Worm (Caenorhabditis elegans) whole organism, midembryonic: ENCODE measurements around the gene ubq-2.

Experiments
- T22C8.4 ChIP-seq: fragments of 200-800 bp; sonication (Bioruptor generic); IDR thresholded peaks from 2 replicates; pipeline ENCODE4 v1.3.6; 2022; ENCODE audit warnings: missing genetic modification characterization, missing compliant biosample characterization
- cog-1 ChIP-seq: sonication (generic microtip); optimal IDR thresholded peaks from 2 replicates; lab custom pipeline; 2016; ENCODE audit warnings: missing genetic modification characterization, missing compliant biosample characterization
- flt-1 ChIP-seq: fragments of 200-800 bp; sonication (Bioruptor generic); IDR thresholded peaks from 2 replicates; pipeline ENCODE4 v1.3.6; 2022; ENCODE audit warnings: missing genetic modification characterization, missing compliant biosample characterization
- klf-2 ChIP-seq: fragments of 200-800 bp; sonication (Bioruptor generic); conservative IDR thresholded peaks from 2 replicates; pipeline ENCODE4 v1.3.6; 2022; ENCODE audit warnings: missing genetic modification reagents, missing genetic modification characterization, missing compliant biosample characterization
- med-1 ChIP-seq: sonication (generic microtip); optimal IDR thresholded peaks from 2 replicates; lab custom pipeline; 2017; ENCODE audit warnings: missing genetic modification characterization, mild to moderate bottlenecking, missing compliant biosample characterization, antibody characterized with exemption, missing genetic modification reagents; ENCODE audit not compliant: insufficient read depth
- tab-1 ChIP-seq: fragments of 200-800 bp; sonication (Bioruptor generic); IDR thresholded peaks from 2 replicates; pipeline ENCODE4 v1.3.6; 2022; ENCODE audit warnings: missing genetic modification characterization, missing compliant biosample characterization
- ztf-23 ChIP-seq: fragments of 200-800 bp; sonication (Bioruptor generic); IDR thresholded peaks from 2 replicates; pipeline ENCODE4 v1.3.6; 2022; ENCODE audit warnings: missing genetic modification reagents, missing genetic modification characterization, missing compliant biosample characterization
- ztf-29 ChIP-seq: fragments of 200-800 bp; sonication (Bioruptor generic); IDR thresholded peaks from 2 replicates; pipeline ENCODE4 v1.3.6; 2022; ENCODE audit warnings: missing genetic modification reagents, missing genetic modification characterization, missing compliant biosample characterization

- TF ChIP-seq flt-1 (GFP tag; lab: Robert Waterston, UW) (no peak), cog-1 (tag; lab: Kevin White, UChicago) (no peak), ztf-29 (GFP tag; lab: Robert Waterston, UW) (no peak), T22C8.4 (GFP tag; lab: Robert Waterston, UW) (no peak), tab-1 (GFP tag; lab: Robert Waterston, UW) (no peak), ztf-23 (GFP tag; lab: Robert Waterston, UW) (no peak), klf-2 (GFP tag; lab: Robert Waterston, UW) (no peak), med-1 (no peak)
These were observed 11.4 kb downstream of the ubq-2 start, which contains the start of gene ttm-1 for ce11 chrIII:12966895-12967294.
